Worm (Caenorhabditis elegans): ENCODE data around the gene srd-13.

The srd-13 gene

DNA sequence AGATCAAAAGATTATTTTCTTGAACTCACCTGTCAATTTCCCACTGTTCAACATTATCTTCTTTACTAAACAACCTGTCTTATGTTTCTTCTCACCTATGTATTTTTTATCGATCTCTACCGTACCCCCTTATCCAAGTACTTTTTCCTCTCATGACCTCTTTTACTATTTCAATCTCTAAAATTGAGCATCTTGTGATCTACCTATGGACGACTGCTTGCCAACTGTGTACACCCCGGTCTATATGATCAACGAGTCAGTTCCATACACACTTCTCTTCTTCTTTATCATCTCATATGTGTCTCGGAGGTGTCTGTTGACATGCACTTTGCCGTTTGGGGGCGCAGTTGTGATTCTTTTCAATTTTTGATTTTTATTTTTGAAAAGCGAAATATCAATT is 45.3 kb downstream of the srd-13 start:
- TF ChIP-seq pax-3 (tag; optimal IDR thresholded peaks at IDR 0.05) (no peak), lin-15B (tag; optimal IDR thresholded peaks at IDR 0.05) (no peak), ceh-82 (tag; optimal IDR thresholded peaks at IDR 0.05) (peak in 1 of 3 experiments; percentile 28), rnt-1 (tag; optimal IDR thresholded peaks at IDR 0.05) (peak; percentile 11), lin-39 (tag; optimal IDR thresholded peaks at IDR 0.05) (no peak), unc-98 (GFP tag; IDR thresholded peaks at IDR 0.05) (no peak), lsy-2 (tag; optimal IDR thresholded peaks at IDR 0.05) (peak; percentile 40 to 70), fkh-8 (tag; optimal IDR thresholded peaks at IDR 0.05) (no peak), egl-27 (tag; optimal IDR thresholded peaks at IDR 0.05) (no peak), Y116A8C.19 (tag; optimal IDR thresholded peaks at IDR 0.05; ENCODE audit: borderline replicate concordance) (no peak), ets-5 (GFP tag; IDR thresholded peaks at IDR 0.05) (no peak), C34B4.2 (tag; optimal IDR thresholded peaks at IDR 0.05) (no peak), hlh-17 (GFP tag; optimal IDR thresholded peaks at IDR 0.05; ENCODE audit: borderline replicate concordance) (no peak), nhr-90 (tag; optimal IDR thresholded peaks at IDR 0.05; ENCODE audit: poor library complexity) (no peak), pag-3 (tag; optimal IDR thresholded peaks at IDR 0.05; ENCODE audit: borderline replicate concordance, insufficient read depth) (no peak), nhr-19 (GFP tag; conservative IDR thresholded peaks at IDR 0.05) (no peak), aly-2 (tag; optimal IDR thresholded peaks at IDR 0.05) (no peak), swsn-7 (tag; optimal IDR thresholded peaks at IDR 0.05) (no peak), efl-3 (GFP tag; optimal IDR thresholded peaks at IDR 0.05) (no peak), nhr-85 (tag) (peak; percentile 65), vab-15 (tag; optimal IDR thresholded peaks at IDR 0.05) (no peak), nhr-84 (tag; optimal IDR thresholded peaks at IDR 0.05) (no peak), ces-1 (GFP tag; optimal IDR thresholded peaks at IDR 0.05) (no peak), egl-13 (tag; optimal IDR thresholded peaks at IDR 0.05) (no peak), elt-2 (tag; optimal IDR thresholded peaks at IDR 0.05) (peak; percentile 26), nhr-47 (tag; optimal IDR thresholded peaks at IDR 0.05) (no peak), nhr-12 (tag; optimal IDR thresholded peaks at IDR 0.05) (no peak), lir-3 (tag; optimal IDR thresholded peaks at IDR 0.05; ENCODE audit: poor library complexity) (no peak), lin-13 (GFP tag; optimal IDR thresholded peaks at IDR 0.05) (peak; percentile 33), skn-1 (tag; optimal IDR thresholded peaks at IDR 0.05) (peak; percentile 56), unc-62 (GFP tag; optimal IDR thresholded peaks at IDR 0.05) (no peak), F16B12.6 (tag; optimal IDR thresholded peaks at IDR 0.05) (no peak), ceh-63 (GFP tag; optimal IDR thresholded peaks at IDR 0.05) (no peak), pqm-1 (tag; optimal IDR thresholded peaks at IDR 0.05) (no peak), sptf-1 (tag; optimal IDR thresholded peaks at IDR 0.05) (no peak), unc-30 (tag; optimal IDR thresholded peaks at IDR 0.05) (no peak), fos-1 (tag; optimal IDR thresholded peaks at IDR 0.05) (no peak), nhr-28 (tag; optimal IDR thresholded peaks at IDR 0.05) (no peak), C16A3.4 (tag; optimal IDR thresholded peaks at IDR 0.05) (no peak), ceh-8 (GFP tag; optimal IDR thresholded peaks at IDR 0.05) (no peak), sup-37 (GFP tag; optimal IDR thresholded peaks at IDR 0.05) (no peak), grh-1 (GFP tag; IDR thresholded peaks at IDR 0.05) (no peak), mep-1 (tag; optimal IDR thresholded peaks at IDR 0.05) (peak; percentile 31), ceh-88 (GFP tag; IDR thresholded peaks at IDR 0.05) (no peak), dsc-1 (tag; optimal IDR thresholded peaks at IDR 0.05) (no peak), aha-1 (tag; optimal IDR thresholded peaks at IDR 0.05) (no peak), unc-130 (tag; optimal IDR thresholded peaks at IDR 0.05) (no peak), hlh-4 (tag; optimal IDR thresholded peaks at IDR 0.05) (no peak), mdl-1 (tag; optimal IDR thresholded peaks at IDR 0.05) (peak in 1 of 2 experiments; percentile 64), snpc-4 (tag; optimal IDR thresholded peaks at IDR 0.05) (no peak), mef-2 (tag; optimal IDR thresholded peaks at IDR 0.05) (no peak), lin-14 (GFP tag; optimal IDR thresholded peaks at IDR 0.05) (peak; percentile 74), nhr-71 (tag; optimal IDR thresholded peaks at IDR 0.05) (peak; percentile 61)

Data from whole organism, L1 larva.